Fruit fly (Drosophila melanogaster): ENCODE measurements around the gene CG43220.

The CG43220 gene

dm6 chr2L:17477710-17478109 lies 8.7 kb upstream of the CG43220 start, which contains the start of gene cass (continued):
- TF ChIP-seq CG10462 (GFP tag; optimal IDR thresholded peaks at IDR 0.05) (peak; percentile 100), sim (GFP tag; IDR thresholded peaks at IDR 0.05) (no peak), CG17568 (GFP tag; optimal IDR thresholded peaks at IDR 0.05) (no peak), lov (optimal IDR thresholded peaks at IDR 0.05) (no peak), lov (GFP tag; IDR thresholded peaks at IDR 0.05) (no peak), kah (GFP tag; optimal IDR thresholded peaks at IDR 0.05) (no peak), scrt (GFP tag; optimal IDR thresholded peaks at IDR 0.05) (no peak), so (GFP tag; IDR thresholded peaks at IDR 0.05) (no peak), CG4328 (GFP tag; optimal IDR thresholded peaks at IDR 0.05) (no peak), CG17802 (tag; optimal IDR thresholded peaks at IDR 0.05) (no peak), GATAe (GFP tag; conservative IDR thresholded peaks at IDR 0.05) (no peak), dan (GFP tag; IDR thresholded peaks at IDR 0.05) (no peak), CG10267 (tag; optimal IDR thresholded peaks at IDR 0.05) (peak; percentile 62), CG2712 (tag; optimal IDR thresholded peaks at IDR 0.05) (peak; percentile 59), p53 (GFP tag; optimal IDR thresholded peaks at IDR 0.05) (no peak), YL-1 (GFP tag; optimal IDR thresholded peaks at IDR 0.05) (peak; percentile 93), Mes4 (GFP tag; optimal IDR thresholded peaks at IDR 0.05) (no peak), CG1832 (GFP tag; optimal IDR thresholded peaks at IDR 0.05) (no peak), h (optimal IDR thresholded peaks at IDR 0.05) (no peak), org-1 (GFP tag; optimal IDR thresholded peaks at IDR 0.05) (no peak), Hey (tag; optimal IDR thresholded peaks at IDR 0.05) (no peak), CG7357 (GFP tag; IDR thresholded peaks at IDR 0.05) (no peak), sens-2 (GFP tag; IDR thresholded peaks at IDR 0.05) (no peak), pho (GFP tag; optimal IDR thresholded peaks at IDR 0.05) (no peak), HLHmδ (GFP tag; optimal IDR thresholded peaks at IDR 0.05) (no peak), pita (GFP tag; optimal IDR thresholded peaks at IDR 0.05) (no peak), CG15479 (GFP tag; optimal IDR thresholded peaks at IDR 0.05) (no peak), CG18619 (GFP tag; optimal IDR thresholded peaks at IDR 0.05) (no peak), jigr1 (GFP tag; IDR thresholded peaks at IDR 0.05) (no peak), luna (GFP tag; optimal IDR thresholded peaks at IDR 0.05) (no peak), zen (tag; optimal IDR thresholded peaks at IDR 0.05) (peak; percentile 52), CG17385 (GFP tag; optimal IDR thresholded peaks at IDR 0.05) (no peak), insv (GFP tag; optimal IDR thresholded peaks at IDR 0.05) (peak in 1 of 2 experiments; percentile 25), Hmx (GFP tag; optimal IDR thresholded peaks at IDR 0.05) (no peak), MTF-1 (GFP tag; optimal IDR thresholded peaks at IDR 0.05; ENCODE audit: borderline replicate concordance) (no peak), hbn (GFP tag; IDR thresholded peaks at IDR 0.05; ENCODE audit: partially characterized antibody) (peak; percentile 84), CG10543 (GFP tag; optimal IDR thresholded peaks at IDR 0.05) (no peak), Deaf1 (tag; optimal IDR thresholded peaks at IDR 0.05) (peak; percentile 13), stc (GFP tag; IDR thresholded peaks at IDR 0.05) (no peak), Hr51 (GFP tag; optimal IDR thresholded peaks at IDR 0.05) (no peak), HLH3B (GFP tag; IDR thresholded peaks at IDR 0.05) (no peak), CG11093 (GFP tag; IDR thresholded peaks at IDR 0.05) (no peak), caup (GFP tag; optimal IDR thresholded peaks at IDR 0.05; ENCODE audit: severe bottlenecking) (no peak), Ets97D (GFP tag; optimal IDR thresholded peaks at IDR 0.05) (peak; percentile 59), emc (GFP tag; optimal IDR thresholded peaks at IDR 0.05) (no peak), pnt (GFP tag; optimal IDR thresholded peaks at IDR 0.05) (no peak), disco-r (GFP tag; optimal IDR thresholded peaks at IDR 0.05) (no peak), nerfin-1 (tag; optimal IDR thresholded peaks at IDR 0.05) (peak; percentile 45), CG5953 (GFP tag; IDR thresholded peaks at IDR 0.05) (no peak), CG12942 (GFP tag; optimal IDR thresholded peaks at IDR 0.05) (no peak), CG4730 (GFP tag; IDR thresholded peaks at IDR 0.05) (no peak), BEAF-32 (GFP tag; optimal IDR thresholded peaks at IDR 0.05) (peak; percentile 90)
